Fruit fly (Drosophila melanogaster) whole organism, embryonic: ENCODE data around the gene CG31287.

ENCODE experiments used
- BEAF-32 ChIP-seq: fragments of 200-800 bp; sonication (Bioruptor generic); optimal IDR thresholded peaks from 3 replicates; lab custom pipeline; 2017; ENCODE audit warnings: missing biosample characterization, missing genetic modification characterization, mild to moderate bottlenecking, moderate library complexity, missing genetic modification reagents
- CG10366 ChIP-seq: fragments of 200-800 bp; sonication (Bioruptor generic); IDR thresholded peaks from 2 replicates; pipeline ENCODE4 v1.3.6; 2022; ENCODE audit warnings: missing biosample characterization, missing genetic modification characterization
- CG10543 ChIP-seq: fragments of 200-800 bp; sonication (Bioruptor generic); optimal IDR thresholded peaks from 3 replicates; lab custom pipeline; 2017; ENCODE audit warnings: missing biosample characterization, mild to moderate bottlenecking, missing genetic modification characterization, moderate library complexity
- CG10565 ChIP-seq: fragments of 200-800 bp; sonication (Bioruptor generic); optimal IDR thresholded peaks from 3 replicates; lab custom pipeline; 2016; ENCODE audit warnings: missing biosample characterization, mild to moderate bottlenecking, missing genetic modification characterization
- CG11247 ChIP-seq: fragments of 200-800 bp; sonication (Bioruptor generic); IDR thresholded peaks from 2 replicates; pipeline ENCODE4 v1.3.6; 2022; ENCODE audit warnings: missing biosample characterization, missing genetic modification characterization
- CG11560 ChIP-seq: fragments of 200-800 bp; sonication (Bioruptor generic); IDR thresholded peaks from 3 replicates; pipeline ENCODE4 v1.3.6; 2022; ENCODE audit warnings: missing biosample characterization, missing genetic modification characterization
- CG11695 ChIP-seq: fragments of 200-800 bp; sonication (Bioruptor generic); IDR thresholded peaks from 3 replicates; pipeline ENCODE4 v1.3.6; 2022; ENCODE audit warnings: missing biosample characterization, missing genetic modification characterization
- CG13424 ChIP-seq: fragments of 200-800 bp; sonication (Bioruptor generic); optimal IDR thresholded peaks from 2 replicates; lab custom pipeline; 2019; ENCODE audit warnings: missing biosample characterization, mild to moderate bottlenecking, missing genetic modification characterization, moderate library complexity
- CG15269 ChIP-seq: fragments of 200-800 bp; sonication (Bioruptor generic); optimal IDR thresholded peaks from 2 replicates; lab custom pipeline; 2018; ENCODE audit warnings: missing biosample characterization, mild to moderate bottlenecking, missing genetic modification characterization, moderate library complexity
- CG16779 ChIP-seq: fragments of 200-800 bp; sonication (Bioruptor generic); IDR thresholded peaks from 2 replicates; pipeline ENCODE4 v1.3.6; 2022; ENCODE audit warnings: missing biosample characterization, missing genetic modification characterization
- CG17568 ChIP-seq: fragments of 200-800 bp; sonication (Bioruptor generic); optimal IDR thresholded peaks from 2 replicates; lab custom pipeline; 2018; ENCODE audit warnings: missing biosample characterization, mild to moderate bottlenecking, missing genetic modification characterization, moderate library complexity
- CG2875 ChIP-seq: fragments of 200-800 bp; sonication (Bioruptor generic); optimal IDR thresholded peaks from 2 replicates; lab custom pipeline; 2017; ENCODE audit warnings: missing biosample characterization, mild to moderate bottlenecking, missing genetic modification characterization, missing genetic modification reagents
- CG31441 ChIP-seq: fragments of 200-800 bp; sonication (Bioruptor generic); IDR thresholded peaks from 2 replicates; pipeline ENCODE4 v1.3.6; 2022; ENCODE audit warnings: missing biosample characterization, missing genetic modification characterization
- CG32772 ChIP-seq: fragments of 200-800 bp; sonication (Bioruptor generic); IDR thresholded peaks from 2 replicates; pipeline ENCODE4 v1.3.6; 2022; ENCODE audit warnings: missing biosample characterization, missing genetic modification characterization
- CG4282 ChIP-seq: fragments of 200-800 bp; sonication (Bioruptor generic); optimal IDR thresholded peaks from 2 replicates; lab custom pipeline; 2016; ENCODE audit warnings: missing biosample characterization, missing genetic modification characterization
- CG4617 ChIP-seq: fragments of 200-800 bp; sonication (Bioruptor generic); optimal IDR thresholded peaks from 3 replicates; lab custom pipeline; 2016; ENCODE audit warnings: missing biosample characterization, missing genetic modification characterization, borderline replicate concordance
- CG4854 ChIP-seq: fragments of 200-800 bp; sonication (Bioruptor generic); optimal IDR thresholded peaks from 2 replicates; lab custom pipeline; 2016; ENCODE audit warnings: missing biosample characterization, missing genetic modification characterization, inconsistent platforms
- CG7745 ChIP-seq: fragments of 200-800 bp; sonication (Bioruptor generic); optimal IDR thresholded peaks from 2 replicates; lab custom pipeline; 2018; ENCODE audit warnings: missing biosample characterization, mild to moderate bottlenecking, missing genetic modification characterization, moderate library complexity
- CG7839 ChIP-seq: fragments of 200-800 bp; sonication (Bioruptor generic); optimal IDR thresholded peaks from 3 replicates; lab custom pipeline; 2018; ENCODE audit warnings: missing biosample characterization, mild to moderate bottlenecking, missing genetic modification characterization, moderate library complexity
- CoRest ChIP-seq: fragments of 200-800 bp; sonication (Bioruptor generic); optimal IDR thresholded peaks from 3 replicates; lab custom pipeline; 2018; ENCODE audit warnings: missing biosample characterization, mild to moderate bottlenecking, missing genetic modification characterization, moderate library complexity
- Dbx ChIP-seq: fragments of 200-800 bp; sonication (Bioruptor generic); IDR thresholded peaks from 3 replicates; pipeline ENCODE4 v1.3.6; 2022; ENCODE audit warnings: missing biosample characterization, missing genetic modification characterization
- E2f1 ChIP-seq: fragments of 200-800 bp; sonication (Bioruptor generic); IDR thresholded peaks from 2 replicates; pipeline ENCODE4 v1.3.6; 2022; ENCODE audit warnings: missing biosample characterization, missing genetic modification characterization
- E2f2 ChIP-seq: fragments of 200-800 bp; sonication (Bioruptor generic); IDR thresholded peaks from 2 replicates; pipeline ENCODE4 v1.3.6; 2022; ENCODE audit warnings: missing biosample characterization, missing genetic modification characterization
- Ets97D ChIP-seq: fragments of 200-800 bp; sonication (Bioruptor generic); optimal IDR thresholded peaks from 3 replicates; lab custom pipeline; 2016; ENCODE audit warnings: missing biosample characterization, missing genetic modification characterization
- HmgZ ChIP-seq: fragments of 200-800 bp; sonication (Bioruptor generic); optimal IDR thresholded peaks from 2 replicates; lab custom pipeline; 2018; ENCODE audit warnings: missing biosample characterization, mild to moderate bottlenecking, missing genetic modification characterization
- Meics ChIP-seq: fragments of 200-800 bp; sonication (Bioruptor generic); optimal IDR thresholded peaks from 2 replicates; lab custom pipeline; 2017; ENCODE audit warnings: missing biosample characterization, mild to moderate bottlenecking, missing genetic modification characterization
- PHDP ChIP-seq: fragments of 200-800 bp; sonication (Bioruptor generic); optimal IDR thresholded peaks from 3 replicates; lab custom pipeline; 2018; ENCODE audit warnings: missing biosample characterization, mild to moderate bottlenecking, missing genetic modification characterization, moderate library complexity
- Sry-δ ChIP-seq: fragments of 200-800 bp; sonication (Bioruptor generic); optimal IDR thresholded peaks from 2 replicates; lab custom pipeline; 2016; ENCODE audit warnings: missing biosample characterization, missing genetic modification characterization
- Taf1 ChIP-seq: fragments of 200-800 bp; sonication (Bioruptor generic); IDR thresholded peaks from 2 replicates; pipeline ENCODE4 v1.3.6; 2022; ENCODE audit warnings: missing biosample characterization, missing genetic modification characterization
- Usf ChIP-seq: fragments of 200-800 bp; sonication (Bioruptor generic); optimal IDR thresholded peaks from 2 replicates; lab custom pipeline; 2017; ENCODE audit warnings: missing genotype, missing biosample characterization, missing genetic modification characterization
- Xrp1 ChIP-seq: fragments of 200-800 bp; sonication (Bioruptor generic); IDR thresholded peaks from 2 replicates; pipeline ENCODE4 v1.3.6; 2022; ENCODE audit warnings: missing biosample characterization, missing genetic modification characterization
- bab2 ChIP-seq: fragments of 200-800 bp; sonication (Bioruptor generic); optimal IDR thresholded peaks from 2 replicates; lab custom pipeline; 2016; ENCODE audit warnings: missing biosample characterization, missing genetic modification characterization
- bowl ChIP-seq: fragments of 200-800 bp; sonication (Bioruptor generic); IDR thresholded peaks from 2 replicates; pipeline ENCODE4 v1.3.6; 2022; ENCODE audit warnings: missing biosample characterization, missing genetic modification characterization
- eve ChIP-seq, 2 experiments: fragments of >200 bp; optimal IDR thresholded peaks; 2 replicates each; lab custom pipeline; 2017; ENCODE audit warnings: missing biosample characterization in 2 of 2, missing genetic modification characterization in 2 of 2
- fd96Cb ChIP-seq: fragments of 200-800 bp; sonication (Bioruptor generic); optimal IDR thresholded peaks from 2 replicates; lab custom pipeline; 2018; ENCODE audit warnings: missing biosample characterization, mild to moderate bottlenecking, missing genetic modification characterization, moderate library complexity
- gce ChIP-seq: fragments of 200-800 bp; sonication (Bioruptor generic); IDR thresholded peaks from 3 replicates; pipeline ENCODE4 v1.3.6; 2022; ENCODE audit warnings: missing biosample characterization, missing genetic modification characterization
- gcm ChIP-seq: fragments of 200-800 bp; sonication (Bioruptor generic); optimal IDR thresholded peaks from 2 replicates; lab custom pipeline; 2019; ENCODE audit warnings: missing biosample characterization, mild to moderate bottlenecking, missing genetic modification characterization, moderate library complexity
- lab ChIP-seq: fragments of 200-800 bp; sonication (Bioruptor generic); optimal IDR thresholded peaks from 3 replicates; lab custom pipeline; 2017; ENCODE audit warnings: missing biosample characterization, missing genetic modification characterization, mild to moderate bottlenecking, moderate library complexity, missing genetic modification reagents
- luna ChIP-seq: fragments of 200-800 bp; sonication (Bioruptor generic); optimal IDR thresholded peaks from 2 replicates; lab custom pipeline; 2016; ENCODE audit warnings: missing biosample characterization, missing genetic modification characterization
- maf-S ChIP-seq: fragments of 200-800 bp; sonication (Bioruptor generic); optimal IDR thresholded peaks from 2 replicates; lab custom pipeline; 2016; ENCODE audit warnings: missing biosample characterization, missing genetic modification characterization
- pho ChIP-seq: fragments of 200-800 bp; sonication (Bioruptor generic); optimal IDR thresholded peaks from 2 replicates; lab custom pipeline; 2016; ENCODE audit warnings: missing biosample characterization, missing genetic modification characterization
- rib ChIP-seq: fragments of 200-800 bp; sonication (Bioruptor generic); IDR thresholded peaks from 2 replicates; pipeline ENCODE4 v1.3.6; 2022; ENCODE audit warnings: missing biosample characterization, missing genetic modification characterization
- schlank ChIP-seq: fragments of 200-800 bp; sonication (Bioruptor generic); optimal IDR thresholded peaks from 2 replicates; lab custom pipeline; 2018; ENCODE audit warnings: missing biosample characterization, mild to moderate bottlenecking, missing genetic modification characterization
- slbo ChIP-seq: fragments of 200-800 bp; sonication (Bioruptor generic); IDR thresholded peaks from 2 replicates; pipeline ENCODE4 v1.3.6; 2022; ENCODE audit warnings: missing biosample characterization, missing genetic modification characterization
- stc ChIP-seq: fragments of 200-800 bp; sonication (Bioruptor generic); IDR thresholded peaks from 2 replicates; pipeline ENCODE4 v1.3.6; 2022; ENCODE audit warnings: missing biosample characterization, missing genetic modification characterization
- sug ChIP-seq: fragments of 200-800 bp; optimal IDR thresholded peaks from 2 replicates; lab custom pipeline; 2019; ENCODE audit warnings: missing biosample characterization, mild to moderate bottlenecking, missing genetic modification characterization, moderate library complexity
- trem ChIP-seq: fragments of 200-800 bp; optimal IDR thresholded peaks from 3 replicates; lab custom pipeline; 2019; ENCODE audit warnings: missing biosample characterization, mild to moderate bottlenecking, missing genetic modification characterization, moderate library complexity
- usp ChIP-seq: fragments of >200 bp; optimal IDR thresholded peaks from 2 replicates; lab custom pipeline; 2017; ENCODE audit warnings: missing biosample characterization, missing genetic modification characterization
- z ChIP-seq: fragments of 200-800 bp; sonication (Bioruptor generic); IDR thresholded peaks from 3 replicates; pipeline ENCODE4 v1.3.6; 2022; ENCODE audit warnings: missing biosample characterization, missing genetic modification characterization

The CG31287 gene

dm6 chr3R:16247609-16248499 lies 44.7 kb downstream of the CG31287 start (continued):
- TF ChIP-seq CG4282 (no peak), Xrp1 (GFP tag; lab: Robert Waterston, UW) (peak; percentile 89), CG10565 (GFP tag; lab: Kevin White, UChicago) (peak; percentile 36), rib (GFP tag; lab: Robert Waterston, UW) (no peak; the same call in 1 of the 2 replicates), z (peak; percentile 45; the same call in 1 of the 3 replicates), bowl (no peak), fd96Cb (tag; lab: Kevin White, UChicago) (peak; percentile 81), schlank (tag; lab: Kevin White, UChicago) (no peak), luna (no peak), lab (GFP tag; lab: Kevin White, UChicago) (peak; percentile 98), CG11695 (GFP tag; lab: Robert Waterston, UW) (peak; percentile 85), CG4617 (GFP tag; lab: Kevin White, UChicago) (no peak), maf-S (GFP tag; lab: Kevin White, UChicago) (peak; percentile 41), slbo (GFP tag; lab: Robert Waterston, UW) (peak; percentile 67), CG15269 (tag; lab: Kevin White, UChicago) (peak; percentile 71), gcm (GFP tag; lab: Kevin White, UChicago) (peak; percentile 39), bab2 (no peak), CG2875 (GFP tag; lab: Kevin White, UChicago) (peak; percentile 26), Ets97D (no peak), CG13424 (tag; lab: Kevin White, UChicago) (peak; percentile 79), Dbx (GFP tag; lab: Robert Waterston, UW) (peak; percentile 96), CG31441 (GFP tag; lab: Robert Waterston, UW) (peak; percentile 81), PHDP (peak; percentile 52), E2f2 (GFP tag; lab: Robert Waterston, UW) (no peak), CG7745 (tag; lab: Kevin White, UChicago) (no peak), Usf (GFP tag; lab: Kevin White, UChicago) (peak; percentile 8), Meics (GFP tag; lab: Kevin White, UChicago) (peak; percentile 92), CG17568 (GFP tag; lab: Kevin White, UChicago) (no peak), CG7839 (peak; percentile 77), eve (GFP tag; optimal IDR thresholded peaks at IDR 0.05; lab: Kevin White, UChicago) (no peak), BEAF-32 (GFP tag; lab: Kevin White, UChicago) (no peak), HmgZ (peak; percentile 48), sug (tag; lab: Kevin White, UChicago) (peak; percentile 66), CG4854 (GFP tag; lab: Kevin White, UChicago) (peak; percentile 78), CG32772 (GFP tag; lab: Robert Waterston, UW) (peak; percentile 82), gce (GFP tag; lab: Robert Waterston, UW) (no peak), CoRest (tag; lab: Kevin White, UChicago) (peak; percentile 80), usp (GFP tag; lab: Kevin White, UChicago) (no peak), CG10543 (GFP tag; lab: Kevin White, UChicago) (peak; percentile 95), pho (peak; percentile 39), stc (GFP tag; lab: Robert Waterston, UW) (peak; percentile 84), Sry-δ (GFP tag; lab: Kevin White, UChicago) (peak; percentile 61), Taf1 (GFP tag; lab: Robert Waterston, UW) (peak; percentile 75), CG11560 (tag; lab: Robert Waterston, UW) (peak; percentile 54), trem (tag; lab: Kevin White, UChicago) (peak; percentile 64), CG10366 (GFP tag; lab: Robert Waterston, UW) (peak; percentile 39; the same call in 1 of the 2 replicates), E2f1 (GFP tag; lab: Robert Waterston, UW) (peak; percentile 79), CG11247 (GFP tag; lab: Robert Waterston, UW) (peak; percentile 68), CG16779 (peak; percentile 77; the same call in 1 of the 2 replicates)
